Fruit fly (Drosophila melanogaster) whole organism, wandering third instar larva: ENCODE results near the gene CG34012.

Source experiments
- Hr78 ChIP-seq: fragments of >200 bp; optimal IDR thresholded peaks from 2 replicates; lab custom pipeline; 2017; ENCODE audit warnings: missing biosample characterization, missing genetic modification characterization
- fru ChIP-seq: fragments of 200-800 bp; sonication (Bioruptor generic); optimal IDR thresholded peaks from 3 replicates; lab custom pipeline; 2016; ENCODE audit warnings: missing biosample characterization, mild to moderate bottlenecking, missing genetic modification characterization
- h ChIP-seq: fragments of 200-800 bp; sonication (Bioruptor generic); optimal IDR thresholded peaks from 3 replicates; lab custom pipeline; 2016; ENCODE audit warnings: missing biosample characterization, mild to moderate bottlenecking, missing genetic modification characterization

- no peak for TF ChIP-seq h (GFP tag; lab: Kevin White, UChicago)
- TF ChIP-seq fru (GFP tag; lab: Kevin White, UChicago) = no peak
- TF ChIP-seq Hr78 = no peak
Measured at dm6 chr3L:11145065-11145464, 35.8 kb upstream of the CG34012 start.
